Worm (Caenorhabditis elegans) whole organism, young adult: ENCODE results near the gene zip-8.

ENCODE experiments used
- D2030.7 ChIP-seq: fragments of 200-800 bp; sonication (Bioruptor generic); IDR thresholded peaks from 2 replicates; pipeline ENCODE4 v1.3.6; 2022; ENCODE audit warnings: missing genetic modification reagents, missing genetic modification characterization, missing compliant biosample characterization
- F22D6.2 ChIP-seq: sonication (generic microtip); optimal IDR thresholded peaks from 2 replicates; lab custom pipeline; 2016; ENCODE audit warnings: mild to moderate bottlenecking, missing genetic modification characterization, missing compliant biosample characterization
- F23B12.7 ChIP-seq: sonication (generic microtip); optimal IDR thresholded peaks from 2 replicates; lab custom pipeline; 2017; ENCODE audit warnings: missing genetic modification characterization, mild to moderate bottlenecking, missing compliant biosample characterization, antibody characterized with exemption, moderate library complexity; ENCODE audit not compliant: insufficient read depth
- F39B2.1 ChIP-seq: fragments of 200-800 bp; sonication (Bioruptor generic); IDR thresholded peaks from 2 replicates; pipeline ENCODE4 v1.3.6; 2022; ENCODE audit warnings: missing genetic modification reagents, missing genetic modification characterization, missing compliant biosample characterization
- F55B11.4 ChIP-seq: sonication (generic microtip); optimal IDR thresholded peaks from 2 replicates; lab custom pipeline; 2016; ENCODE audit warnings: missing compliant biosample characterization, missing genetic modification characterization, borderline replicate concordance; ENCODE audit not compliant: insufficient read depth
- F57A8.1 ChIP-seq: fragments of 200-800 bp; sonication (Bioruptor generic); optimal IDR thresholded peaks from 2 replicates; lab custom pipeline; 2018; ENCODE audit warnings: mild to moderate bottlenecking, missing genetic modification characterization, moderate library complexity, missing compliant biosample characterization
- T07F8.4 ChIP-seq: sonication (generic microtip); optimal IDR thresholded peaks from 2 replicates; lab custom pipeline; 2016; ENCODE audit warnings: mild to moderate bottlenecking, missing genetic modification characterization, moderate library complexity, missing compliant biosample characterization
- Y53F4B.3 ChIP-seq: fragments of 200-800 bp; sonication (Bioruptor generic); IDR thresholded peaks from 2 replicates; pipeline ENCODE4 v1.3.6; 2022; ENCODE audit warnings: missing genetic modification reagents, missing genetic modification characterization, missing compliant biosample characterization
- Y56A3A.18 ChIP-seq: fragments of 200-800 bp; sonication (Bioruptor generic); IDR thresholded peaks from 2 replicates; pipeline ENCODE4 v1.3.6; 2022; ENCODE audit warnings: missing genetic modification reagents, missing genetic modification characterization, missing compliant biosample characterization
- Y67H2A.10 ChIP-seq: fragments of 200-800 bp; sonication (Bioruptor generic); conservative IDR thresholded peaks from 2 replicates; pipeline ENCODE4 v1.3.6; 2022; ENCODE audit warnings: missing genetic modification reagents, missing genetic modification characterization, missing compliant biosample characterization
- akir-1 ChIP-seq: fragments of 200-800 bp; sonication (Bioruptor generic); optimal IDR thresholded peaks from 2 replicates; lab custom pipeline; 2018; ENCODE audit warnings: mild to moderate bottlenecking, missing genetic modification characterization, moderate library complexity, missing compliant biosample characterization
- ama-1 ChIP-seq, 3 experiments: fragments of 150-350 bp in 1 of 3; sonication (generic microtip) in 2 of 3; optimal IDR thresholded peaks; 2 replicates each; lab custom pipeline; 2014 to 2018; ENCODE audit warnings: missing biosample characterization in 2 of 3, missing genetic modification characterization in 2 of 3, missing genetic modification reagents in 2 of 3
- aptf-2 ChIP-seq: fragments of 200-800 bp; sonication (Bioruptor generic); conservative IDR thresholded peaks from 2 replicates; pipeline ENCODE4 v1.3.6; 2022; ENCODE audit warnings: missing genetic modification reagents, missing genetic modification characterization, missing compliant biosample characterization
- aptf-3 ChIP-seq: fragments of 200-800 bp; sonication (Bioruptor generic); IDR thresholded peaks from 2 replicates; pipeline ENCODE4 v1.3.6; 2022; ENCODE audit warnings: missing genetic modification characterization, missing compliant biosample characterization
- atf-7 ChIP-seq: sonication (generic microtip); optimal IDR thresholded peaks from 2 replicates; lab custom pipeline; 2017; ENCODE audit warnings: mild to moderate bottlenecking, missing genetic modification characterization, missing compliant biosample characterization
- bed-1 ChIP-seq: fragments of 200-800 bp; sonication (Bioruptor generic); IDR thresholded peaks from 2 replicates; pipeline ENCODE4 v1.3.6; 2022; ENCODE audit warnings: missing genetic modification reagents, missing genetic modification characterization, missing compliant biosample characterization
- ccch-3 ChIP-seq: fragments of 200-800 bp; sonication (Bioruptor generic); optimal IDR thresholded peaks from 2 replicates; lab custom pipeline; 2018; ENCODE audit warnings: mild to moderate bottlenecking, missing genetic modification characterization, missing compliant biosample characterization
- ceh-27 ChIP-seq: fragments of 200-800 bp; sonication (Bioruptor generic); optimal IDR thresholded peaks from 2 replicates; lab custom pipeline; 2018; ENCODE audit warnings: mild to moderate bottlenecking, missing genetic modification characterization, moderate library complexity, missing compliant biosample characterization
- ceh-79 ChIP-seq: sonication (generic microtip); optimal IDR thresholded peaks from 2 replicates; lab custom pipeline; 2017; ENCODE audit warnings: mild to moderate bottlenecking, missing genetic modification characterization, missing compliant biosample characterization
- dox-1 ChIP-seq: fragments of 200-800 bp; sonication (Bioruptor generic); IDR thresholded peaks from 2 replicates; pipeline ENCODE4 v1.3.6; 2022; ENCODE audit warnings: missing genetic modification reagents, missing genetic modification characterization, missing compliant biosample characterization
- dpff-1 ChIP-seq: sonication (generic microtip); optimal IDR thresholded peaks from 2 replicates; lab custom pipeline; 2017; ENCODE audit warnings: mild to moderate bottlenecking, missing genetic modification characterization, missing compliant biosample characterization
- dpl-1 ChIP-seq: fragments of 150-350 bp; optimal IDR thresholded peaks from 2 replicates; lab custom pipeline; 2014; ENCODE audit warnings: missing biosample characterization, missing genetic modification reagents, missing genetic modification characterization
- egl-18 ChIP-seq: fragments of 200-800 bp; sonication (Bioruptor generic); IDR thresholded peaks from 2 replicates; pipeline ENCODE4 v1.3.6; 2022; ENCODE audit warnings: missing genetic modification reagents, missing genetic modification characterization, missing compliant biosample characterization
- let-526 ChIP-seq: fragments of 200-800 bp; sonication (Bioruptor generic); IDR thresholded peaks from 2 replicates; pipeline ENCODE4 v1.3.6; 2022; ENCODE audit warnings: missing genetic modification reagents, missing genetic modification characterization, missing compliant biosample characterization
- let-607 ChIP-seq, 2 experiments: fragments of 200-800 bp in 1 of 2; sonication (Bioruptor generic) in 1 of 2; sonication (generic microtip) in 1 of 2; optimal IDR thresholded peaks; 2 replicates each; lab custom pipeline; 2016 to 2018; ENCODE audit warnings: mild to moderate bottlenecking in 2 of 2, missing compliant biosample characterization in 2 of 2, missing genetic modification characterization in 2 of 2, moderate library complexity in 2 of 2, missing genotype in 1 of 2
- lin-35 ChIP-seq, 3 experiments: fragments of 150-350 bp in 2 of 3; sonication (generic microtip) in 1 of 3; optimal IDR thresholded peaks; 2 replicates each; lab custom pipeline; 2014 to 2018; ENCODE audit warnings: missing biosample characterization in 3 of 3, missing genetic modification characterization in 3 of 3, missing genetic modification reagents in 3 of 3
- lin-54 ChIP-seq: fragments of 200-800 bp; sonication (Bioruptor generic); optimal IDR thresholded peaks from 2 replicates; lab custom pipeline; 2018; ENCODE audit warnings: mild to moderate bottlenecking, missing genetic modification characterization, missing compliant biosample characterization
- lsy-27 ChIP-seq: sonication (generic microtip); optimal IDR thresholded peaks from 2 replicates; lab custom pipeline; 2017; ENCODE audit warnings: missing genetic modification characterization, mild to moderate bottlenecking, missing compliant biosample characterization, antibody characterized with exemption, missing genotype, borderline replicate concordance; ENCODE audit not compliant: insufficient read depth
- madf-6 ChIP-seq: fragments of 200-800 bp; sonication (Bioruptor generic); IDR thresholded peaks from 2 replicates; pipeline ENCODE4 v1.3.6; 2022; ENCODE audit warnings: missing genetic modification reagents, missing genetic modification characterization, missing compliant biosample characterization
- mel-28 ChIP-seq: sonication (generic microtip); optimal IDR thresholded peaks from 2 replicates; lab custom pipeline; 2016; ENCODE audit warnings: borderline replicate concordance, mild to moderate bottlenecking, missing genetic modification characterization, missing compliant biosample characterization
- mes-4 ChIP-seq: sonication (generic microtip); optimal IDR thresholded peaks from 2 replicates; lab custom pipeline; 2016; ENCODE audit warnings: missing genotype, missing genetic modification characterization, missing compliant biosample characterization
- nfya-1 ChIP-seq: sonication (generic microtip); optimal IDR thresholded peaks from 2 replicates; lab custom pipeline; 2017; ENCODE audit warnings: antibody characterized with exemption, missing compliant biosample characterization, missing genetic modification characterization, borderline replicate concordance; ENCODE audit not compliant: insufficient read depth
- nhr-120 ChIP-seq: fragments of 200-800 bp; sonication (Bioruptor generic); IDR thresholded peaks from 2 replicates; pipeline ENCODE4 v1.3.6; 2022; ENCODE audit warnings: missing genetic modification characterization, missing compliant biosample characterization
- nhr-80 ChIP-seq: sonication (generic microtip); optimal IDR thresholded peaks from 2 replicates; lab custom pipeline; 2016; ENCODE audit warnings: missing genetic modification characterization, missing compliant biosample characterization
- pha-4 ChIP-seq: fragments of 150-350 bp; sonication (generic microtip); optimal IDR thresholded peaks from 2 replicates; lab custom pipeline; 2014; ENCODE audit warnings: missing biosample characterization, missing genetic modification reagents, missing genetic modification characterization
- rec-8 ChIP-seq, 2 experiments: sonication (generic microtip); optimal IDR thresholded peaks; 2 replicates each; lab custom pipeline; 2016; ENCODE audit warnings: mild to moderate bottlenecking in 2 of 2, missing genetic modification characterization in 2 of 2, missing genetic modification reagents in 2 of 2, missing genotype in 2 of 2, missing biosample characterization in 1 of 2, missing compliant biosample characterization in 1 of 2, moderate library complexity in 1 of 2
- sdz-38 ChIP-seq: sonication (generic microtip); optimal IDR thresholded peaks from 2 replicates; lab custom pipeline; 2016; ENCODE audit warnings: missing genotype, missing genetic modification characterization, missing compliant biosample characterization
- sea-2 ChIP-seq: fragments of 200-800 bp; sonication (Bioruptor generic); IDR thresholded peaks from 2 replicates; pipeline ENCODE4 v1.3.6; 2022; ENCODE audit warnings: missing genetic modification characterization, missing compliant biosample characterization
- snpc-1.1 ChIP-seq: sonication (generic microtip); optimal IDR thresholded peaks from 2 replicates; lab custom pipeline; 2017; ENCODE audit warnings: missing genetic modification characterization, mild to moderate bottlenecking, missing compliant biosample characterization, antibody characterized with exemption, moderate library complexity, missing genotype, missing genetic modification reagents; ENCODE audit not compliant: insufficient read depth
- snpc-1.3 ChIP-seq: sonication (generic microtip); optimal IDR thresholded peaks from 2 replicates; lab custom pipeline; 2017; ENCODE audit warnings: missing genetic modification characterization, mild to moderate bottlenecking, missing compliant biosample characterization, antibody characterized with exemption, moderate library complexity, missing genotype, missing genetic modification reagents; ENCODE audit not compliant: insufficient read depth
- snpc-3.4 ChIP-seq: sonication (generic microtip); optimal IDR thresholded peaks from 2 replicates; lab custom pipeline; 2017; ENCODE audit warnings: missing genetic modification characterization, mild to moderate bottlenecking, missing compliant biosample characterization, antibody characterized with exemption, moderate library complexity, missing genotype, missing genetic modification reagents
- tbp1 ChIP-seq: fragments of 200-800 bp; sonication (Bioruptor generic); optimal IDR thresholded peaks from 2 replicates; lab custom pipeline; 2018; ENCODE audit warnings: mild to moderate bottlenecking, missing genetic modification characterization, missing compliant biosample characterization
- unc-62 ChIP-seq: fragments of 150-350 bp; optimal IDR thresholded peaks from 2 replicates; lab custom pipeline; 2014; ENCODE audit warnings: missing biosample characterization, missing genetic modification reagents, missing genetic modification characterization
- zim-3 ChIP-seq: sonication (generic microtip); optimal IDR thresholded peaks from 2 replicates; lab custom pipeline; 2017; ENCODE audit warnings: mild to moderate bottlenecking, missing genetic modification characterization, moderate library complexity, missing compliant biosample characterization
- ztf-25 ChIP-seq: fragments of 200-800 bp; sonication (Bioruptor generic); IDR thresholded peaks from 2 replicates; pipeline ENCODE4 v1.3.6; 2022; ENCODE audit warnings: missing genetic modification reagents, missing genetic modification characterization, missing compliant biosample characterization
- ztf-26 ChIP-seq: sonication (generic microtip); optimal IDR thresholded peaks from 2 replicates; lab custom pipeline; 2017; ENCODE audit warnings: missing genetic modification characterization, missing compliant biosample characterization
- ztf-28 ChIP-seq: fragments of 200-800 bp; sonication (Bioruptor generic); IDR thresholded peaks from 2 replicates; pipeline ENCODE4 v1.3.6; 2022; ENCODE audit warnings: missing genetic modification reagents, missing genetic modification characterization, missing compliant biosample characterization

Gene zip-8

DNA sequence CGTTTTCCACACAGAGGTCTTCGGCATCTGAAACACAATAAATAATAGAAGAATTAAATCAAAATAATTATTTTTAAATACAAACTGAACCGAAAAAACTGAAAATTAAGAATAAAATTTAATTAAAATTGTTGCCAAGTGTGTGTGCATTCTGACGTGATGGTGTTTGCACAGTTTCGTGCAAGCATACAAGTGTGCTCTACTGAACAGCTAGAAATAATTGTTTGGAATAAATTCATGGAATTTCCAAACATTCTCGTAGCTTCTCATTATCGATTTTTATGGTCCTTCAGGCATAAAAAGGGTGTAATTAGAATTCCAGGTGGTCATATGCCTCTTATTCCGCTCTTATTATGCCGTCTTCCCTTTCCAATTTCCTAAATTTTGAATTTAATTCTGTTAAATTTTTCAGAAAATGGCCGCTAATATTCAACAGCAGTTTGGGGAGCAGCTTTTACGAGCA lies 47.0 kb upstream of the zip-8 start, which contains the start of the genes mrps-17 and txdc-9 (continued):
- TF ChIP-seq bed-1 (no peak), snpc-3.4 (tag; lab: Kevin White, UChicago) (peak; percentile 20), pha-4 (tag; lab: Kevin White, UChicago) (no peak), ceh-27 (GFP tag; lab: Kevin White, UChicago) (peak; percentile 55), D2030.7 (GFP tag; lab: Robert Waterston, UW) (0 out of 2 replicates have a peak, but pooled peaks have one; percentile 19), ama-1 (optimal IDR thresholded peaks at IDR 0.05; lab: Kevin White, UChicago) (no peak), ama-1 (GFP tag; optimal IDR thresholded peaks at IDR 0.05; lab: Kevin White, UChicago) (peak in 1 of 2 experiments; percentile 13), nfya-1 (tag; lab: Kevin White, UChicago) (no peak), sdz-38 (no peak), dpl-1 (GFP tag; lab: Kevin White, UChicago) (peak; percentile 36), snpc-1.1 (tag; lab: Kevin White, UChicago) (peak; percentile 27), F39B2.1 (GFP tag; lab: Robert Waterston, UW) (no peak), Y56A3A.18 (no peak), let-526 (GFP tag; lab: Robert Waterston, UW) (no peak), ztf-25 (GFP tag; lab: Robert Waterston, UW) (no peak), snpc-1.3 (tag; lab: Kevin White, UChicago) (peak; percentile 70), mel-28 (tag; lab: Kevin White, UChicago) (no peak), T07F8.4 (tag; lab: Kevin White, UChicago) (no peak), Y53F4B.3 (GFP tag; lab: Robert Waterston, UW) (no peak), tbp1 (GFP tag; lab: Kevin White, UChicago) (peak; percentile 53), let-607 (tag; optimal IDR thresholded peaks at IDR 0.05; lab: Kevin White, UChicago) (peak in 1 of 2 experiments; percentile 35), lsy-27 (tag; lab: Kevin White, UChicago) (no peak), akir-1 (no peak), nhr-80 (tag; lab: Kevin White, UChicago) (no peak), F57A8.1 (no peak), zim-3 (no peak), unc-62 (GFP tag; lab: Kevin White, UChicago) (no peak), egl-18 (no peak), dpff-1 (tag; lab: Kevin White, UChicago) (no peak), Y67H2A.10 (GFP tag; lab: Robert Waterston, UW) (no peak), F23B12.7 (tag; lab: Kevin White, UChicago) (peak; percentile 85), nhr-120 (GFP tag; lab: Robert Waterston, UW) (no peak), aptf-3 (GFP tag; lab: Robert Waterston, UW) (no peak), lin-35 (GFP tag; optimal IDR thresholded peaks at IDR 0.05; lab: Kevin White, UChicago) (peak in 1 of 3 experiments; percentile 67), rec-8 (tag; optimal IDR thresholded peaks at IDR 0.05; lab: Kevin White, UChicago) (no peak), mes-4 (tag; lab: Kevin White, UChicago) (no peak), ztf-28 (GFP tag; lab: Robert Waterston, UW) (no peak), ztf-26 (tag; lab: Kevin White, UChicago) (no peak), dox-1 (GFP tag; lab: Robert Waterston, UW) (peak; percentile 40; the same call in 1 of the 2 replicates), aptf-2 (GFP tag; lab: Robert Waterston, UW) (no peak), ceh-79 (tag; lab: Kevin White, UChicago) (no peak), ccch-3 (no peak), F55B11.4 (no peak), F22D6.2 (tag; lab: Kevin White, UChicago) (no peak), madf-6 (GFP tag; lab: Robert Waterston, UW) (peak; percentile 16; the same call in 1 of the 2 replicates), atf-7 (no peak), sea-2 (no peak), lin-54 (GFP tag; lab: Kevin White, UChicago) (peak; percentile 42)
